Fruit fly (Drosophila melanogaster): ENCODE data around the gene CG31735.

DNA sequence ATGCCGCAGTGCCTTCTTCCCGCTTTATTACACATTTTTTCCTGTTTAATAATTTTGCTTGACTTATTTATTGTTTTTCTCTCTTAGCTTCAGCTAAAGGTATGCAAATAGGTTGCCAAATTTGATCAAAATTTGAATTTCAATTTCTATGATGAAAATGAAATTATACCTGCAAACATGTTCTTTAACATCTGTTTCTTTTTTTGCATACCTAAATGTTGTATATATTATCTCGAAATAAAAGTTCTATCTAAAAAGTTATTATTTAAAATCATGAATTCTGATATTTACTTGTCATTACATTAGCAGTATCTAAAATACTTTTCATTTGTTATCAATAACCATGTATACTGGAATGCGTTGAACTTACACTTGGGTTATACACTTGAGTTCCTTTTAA lies at the start of gene CG31735:
- TF ChIP-seq CG8478 (optimal IDR thresholded peaks at IDR 0.05) (no peak), pan (optimal IDR thresholded peaks at IDR 0.05) (no peak), usp (GFP tag; optimal IDR thresholded peaks at IDR 0.05) (no peak), EcR (GFP tag; optimal IDR thresholded peaks at IDR 0.05) (no peak)

Data from whole organism.